Worm (Caenorhabditis elegans) whole organism, dauer: ENCODE measurements around the gene F35F11.2.

Source experiments
- unc-62 ChIP-seq: sonication (generic microtip); optimal IDR thresholded peaks from 2 replicates; lab custom pipeline; 2017; ENCODE audit warnings: missing biosample characterization, missing genetic modification reagents, missing genetic modification characterization

Gene F35F11.2

DNA sequence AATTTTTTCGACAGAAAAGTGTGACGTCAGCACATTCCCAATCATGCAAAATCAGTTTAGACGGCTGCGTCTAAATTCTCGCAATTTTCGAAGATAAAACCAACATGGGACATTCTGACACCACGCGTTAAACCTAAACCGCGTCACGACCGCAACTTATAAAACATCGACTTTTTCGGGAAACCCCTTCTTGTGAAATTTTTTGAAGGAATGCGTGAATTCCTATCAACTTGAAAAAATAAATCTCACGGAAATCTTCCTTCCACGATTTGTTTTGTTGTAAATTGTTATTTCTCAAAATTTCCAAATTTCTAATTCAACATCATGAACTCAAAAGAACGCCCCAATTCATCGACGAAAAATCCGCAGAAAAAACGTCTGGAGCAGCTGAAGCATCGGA, at the start of gene F35F11.2:
Gene F35F11.2 (plus strand): TSS at position 301 of the 400 bp plus-strand sequence.
- TF ChIP-seq unc-62 (GFP tag; lab: Kevin White, UChicago): no peak

DNA sequence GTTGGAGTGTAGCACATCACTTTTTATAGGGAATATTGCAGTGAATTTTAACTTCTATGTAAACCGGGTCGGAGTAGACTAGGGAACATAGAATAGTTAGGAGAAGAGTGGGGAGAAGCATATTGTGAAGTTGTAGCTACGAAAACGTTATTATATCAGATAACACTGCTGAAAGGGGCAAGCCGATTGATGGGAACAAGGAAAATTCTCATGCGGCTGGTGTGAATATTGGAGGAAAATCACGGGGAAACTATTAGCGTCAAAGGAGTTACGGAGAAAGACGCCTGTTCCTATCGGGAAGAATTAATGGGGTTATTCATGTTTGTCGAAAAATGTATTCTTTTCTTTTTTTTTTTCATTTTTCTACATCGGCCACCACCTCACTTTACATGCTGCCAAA, 46.8 kb upstream of the F35F11.2 start, which contains the start of gene F47C12.6:
Gene F47C12.6 (minus strand): TSS at position 101 of the 400 bp plus-strand sequence.
- TF ChIP-seq unc-62 (GFP tag; lab: Kevin White, UChicago): no peak

DNA sequence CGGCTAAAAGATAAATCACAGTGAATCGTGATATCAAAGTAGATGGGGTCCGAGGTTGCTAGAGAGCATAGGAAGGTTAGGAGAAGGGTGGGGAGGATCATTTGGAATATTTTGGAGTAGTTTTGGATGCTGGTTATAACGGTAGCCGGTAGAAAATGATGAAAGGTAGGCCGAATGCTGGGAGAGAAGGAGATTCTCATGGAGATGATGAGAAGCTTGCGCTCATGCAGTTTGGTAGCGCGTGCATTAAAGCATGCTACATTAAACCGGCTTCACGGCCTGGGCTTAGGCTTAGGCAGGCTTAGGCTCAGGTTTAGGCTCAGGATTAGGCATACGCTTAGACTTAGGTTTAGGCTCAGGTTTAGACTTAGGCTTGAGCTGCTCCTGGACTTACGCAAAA, 45.8 kb upstream of the F35F11.2 start, which contains the start of gene F47C12.13:
Gene F47C12.13 (minus strand): TSS at position 101 of the 400 bp plus-strand sequence.
- no peak for TF ChIP-seq unc-62 (GFP tag; lab: Kevin White, UChicago)

- no peak for TF ChIP-seq unc-62 (GFP tag; lab: Kevin White, UChicago)
Observed at ce11 chrIV:3995384-3995783, 44.7 kb upstream of the F35F11.2 start, which contains the start of gene F47C12.7. Gene F47C12.7, minus strand, starts transcription at chrIV:3995484.

DNA sequence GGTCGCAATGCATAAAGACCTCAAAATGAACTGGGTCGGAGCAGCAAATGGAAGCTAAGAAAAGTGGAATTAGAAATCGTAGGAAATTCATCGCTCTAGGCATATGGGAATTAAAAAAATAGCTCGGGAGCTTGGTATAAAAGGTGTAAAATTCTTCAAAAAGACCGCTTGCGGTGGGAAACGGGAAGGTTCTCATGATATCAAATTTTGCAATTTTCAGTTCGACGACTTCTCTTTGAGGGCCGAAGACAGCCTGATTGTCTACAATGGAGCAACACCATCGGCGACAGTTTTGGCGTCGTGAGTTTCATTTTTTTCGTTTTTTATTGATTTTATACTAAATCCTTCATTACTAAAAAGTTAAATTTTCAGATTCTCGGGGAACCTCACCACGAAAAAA, 41.6 kb upstream of the F35F11.2 start, which contains the start of gene F47C12.8:
Gene F47C12.8 (minus strand): TSS at position 101 of the 400 bp plus-strand sequence.
- no peak for TF ChIP-seq unc-62 (GFP tag; lab: Kevin White, UChicago)

DNA sequence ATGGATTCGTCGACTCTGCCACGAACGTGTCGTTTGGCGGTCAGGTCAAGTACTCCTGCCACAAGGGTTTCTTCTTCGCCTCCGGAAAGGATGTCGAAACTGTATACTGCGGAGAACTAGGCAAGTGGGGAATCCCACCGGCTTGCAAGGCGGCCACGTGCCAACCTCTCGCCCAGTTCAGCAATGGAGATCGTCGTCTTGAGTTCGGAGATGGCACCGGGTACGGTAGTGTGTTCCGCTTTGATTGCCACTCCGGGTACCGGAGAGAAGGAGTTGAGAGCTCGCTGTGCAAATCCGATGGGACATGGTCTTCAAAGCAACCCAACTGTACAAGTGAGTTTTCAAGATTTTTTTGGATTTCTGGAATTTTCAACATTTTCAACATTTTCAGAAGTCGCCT, 40.4 kb upstream of the F35F11.2 start:
- TF ChIP-seq unc-62 (GFP tag; lab: Kevin White, UChicago): no peak

DNA sequence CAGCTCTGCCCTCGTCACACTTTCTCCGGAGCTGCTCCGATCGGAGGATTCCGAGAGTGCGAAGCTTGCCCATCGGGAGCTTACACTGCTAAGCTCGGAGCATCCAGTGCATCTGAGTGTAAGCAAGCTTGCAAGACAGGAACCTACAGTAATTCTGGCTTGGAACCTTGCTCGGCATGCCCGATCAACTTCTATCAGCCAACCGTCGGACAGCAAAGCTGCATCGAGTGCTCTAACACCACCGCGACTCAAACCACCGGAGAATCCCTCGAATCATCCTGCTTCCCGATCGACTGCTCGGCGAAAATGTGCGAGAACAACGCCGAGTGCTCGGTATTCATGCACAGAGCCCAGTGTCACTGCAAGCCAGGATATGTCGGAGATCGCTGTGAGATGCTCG, 35.9 kb upstream of the F35F11.2 start:
- TF ChIP-seq unc-62 (GFP tag; lab: Kevin White, UChicago): no peak

DNA sequence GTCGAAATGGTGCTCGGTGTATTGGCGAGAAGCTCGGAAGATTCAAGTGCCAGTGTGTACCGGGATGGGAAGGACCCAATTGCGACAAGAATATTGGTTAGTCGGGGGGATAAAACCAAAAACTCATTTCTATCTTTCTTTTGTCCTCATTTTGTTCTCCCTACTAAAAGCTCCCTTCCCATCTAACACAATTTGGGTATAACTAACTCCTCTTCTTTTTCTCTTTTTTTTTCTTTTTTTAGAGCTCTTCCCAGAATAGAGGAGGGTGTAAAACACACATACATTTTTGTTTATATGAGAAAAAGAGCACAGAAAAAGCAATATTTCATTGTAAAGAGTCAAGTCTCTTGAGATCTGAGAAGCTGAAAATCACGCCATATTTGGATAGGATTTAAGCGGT, 34.9 kb upstream of the F35F11.2 start:
- no peak for TF ChIP-seq unc-62 (GFP tag; lab: Kevin White, UChicago)

DNA sequence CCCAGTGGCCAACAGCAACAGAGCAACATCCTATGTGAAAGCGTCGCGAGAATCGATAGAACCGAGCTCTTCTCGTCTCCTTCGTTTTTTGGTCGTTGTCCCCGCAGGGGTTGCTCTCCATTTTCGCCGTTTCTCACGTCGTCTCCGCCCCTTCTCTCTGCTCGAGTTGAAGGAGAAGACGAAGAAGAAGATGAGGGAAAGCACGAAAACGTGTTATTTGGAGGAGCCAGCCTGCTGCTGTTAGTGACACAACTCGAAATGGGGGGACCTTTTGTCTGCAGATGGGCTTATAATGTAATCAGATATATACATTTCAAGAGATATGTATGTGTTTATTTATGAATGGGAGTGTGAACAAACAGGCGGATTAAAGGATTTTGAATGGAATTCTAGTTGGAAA, 32.4 kb upstream of the F35F11.2 start, which contains the start of gene W02C12.2:
Gene W02C12.2 (minus strand): TSS at position 277 of the 400 bp plus-strand sequence.
- TF ChIP-seq unc-62 (GFP tag; lab: Kevin White, UChicago): no peak

DNA sequence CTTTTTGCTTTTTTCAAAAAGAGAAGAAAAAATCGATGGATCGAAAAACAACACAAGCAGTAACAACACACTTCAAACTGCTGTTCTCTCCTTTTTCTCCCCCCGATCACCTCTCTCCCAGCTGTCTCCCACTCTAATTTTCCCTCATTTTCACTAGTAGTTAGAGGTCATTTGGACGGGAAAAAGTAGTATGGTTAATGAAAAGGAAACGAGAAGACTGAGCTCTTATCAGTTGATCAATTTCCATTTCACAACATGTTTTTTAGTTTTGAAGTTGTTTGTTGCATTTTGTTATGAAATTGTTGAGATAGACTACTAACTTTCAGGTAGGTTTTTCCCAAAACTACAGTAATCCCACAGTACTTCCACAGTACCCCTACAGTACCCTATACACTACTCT, 31.6 kb upstream of the F35F11.2 start:
- TF ChIP-seq unc-62 (GFP tag; lab: Kevin White, UChicago): no peak

ce11 chrIV:4009923-4010322, 30.2 kb upstream of the F35F11.2 start:
- TF ChIP-seq unc-62 (GFP tag; lab: Kevin White, UChicago): no peak

- no peak for TF ChIP-seq unc-62 (GFP tag; lab: Kevin White, UChicago)
Observed at ce11 chrIV:4013621-4014020, 26.5 kb upstream of the F35F11.2 start.

DNA sequence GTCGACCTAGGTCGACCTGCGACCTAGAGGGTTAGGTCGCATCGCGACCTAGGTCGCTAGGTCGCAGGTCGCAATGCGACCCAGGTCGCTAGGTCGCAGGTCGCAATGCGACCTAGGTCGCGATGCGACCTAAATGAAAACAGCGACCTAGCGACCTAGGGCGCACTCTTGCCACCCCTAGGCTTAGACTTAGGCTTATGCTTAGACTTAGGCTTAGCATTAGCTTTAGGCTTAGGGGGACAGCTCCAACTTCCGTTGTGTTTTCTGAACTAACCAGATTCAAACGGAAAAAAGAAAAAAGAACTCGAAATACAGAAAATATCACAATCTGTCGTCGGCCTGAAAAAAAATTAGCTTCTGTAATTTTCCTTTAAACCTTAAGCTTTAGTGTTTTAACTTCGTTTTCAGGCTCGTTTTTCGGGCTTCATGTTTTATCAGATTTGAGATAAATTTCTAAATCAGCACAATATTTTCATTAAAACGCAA, 25.7 kb upstream of the F35F11.2 start:
- no peak for TF ChIP-seq unc-62 (GFP tag; lab: Kevin White, UChicago)

ce11 chrIV:4015660-4016059, 24.4 kb upstream of the F35F11.2 start:
- TF ChIP-seq unc-62 (GFP tag; lab: Kevin White, UChicago): no peak

ce11 chrIV:4016723-4017122, 23.4 kb upstream of the F35F11.2 start:
- no peak for TF ChIP-seq unc-62 (GFP tag; lab: Kevin White, UChicago)

ce11 chrIV:4018692-4019387, 21.2 kb upstream of the F35F11.2 start:
- TF ChIP-seq unc-62 (GFP tag; lab: Kevin White, UChicago): no peak

ce11 chrIV:4019836-4020235, 20.2 kb upstream of the F35F11.2 start:
- no peak for TF ChIP-seq unc-62 (GFP tag; lab: Kevin White, UChicago)
